Fruit fly (Drosophila melanogaster): ENCODE results near the gene CG12375.

DNA sequence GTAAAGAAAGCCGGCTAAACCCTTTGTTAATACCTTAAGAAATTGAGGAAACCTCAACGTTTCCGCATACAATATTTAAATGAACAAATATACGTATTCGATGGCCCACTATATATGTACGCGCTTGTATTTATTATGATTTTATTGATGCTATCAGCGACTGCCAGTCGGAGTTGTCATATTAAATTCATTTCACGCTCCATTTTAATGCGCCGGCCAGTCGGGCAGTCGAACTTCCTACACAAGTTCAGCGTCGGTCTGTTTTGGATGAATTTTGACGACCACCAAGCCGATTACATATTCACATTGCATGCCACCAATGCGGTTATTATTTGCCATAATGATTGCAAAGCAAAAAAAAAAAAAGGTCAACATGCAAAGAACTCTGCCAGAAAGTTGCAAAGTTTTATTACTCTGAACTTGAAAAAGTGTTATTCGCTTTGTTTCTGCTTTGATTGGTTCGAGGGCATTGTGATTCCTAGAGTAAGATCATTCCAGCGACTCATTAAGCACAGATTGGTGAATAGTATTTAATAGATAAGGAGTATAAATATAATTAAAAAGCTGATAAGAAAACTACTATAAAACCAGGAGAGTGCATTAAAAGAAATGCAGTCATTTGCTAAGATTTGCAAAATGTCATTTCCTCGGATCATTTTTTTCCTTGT lies 20.4 kb upstream of the CG12375 start, which contains the start of gene CG31606:
- TF ChIP-seq CG6791 (GFP tag; IDR thresholded peaks at IDR 0.05; ENCODE audit: partially characterized antibody) (no peak), CG11093 (GFP tag; IDR thresholded peaks at IDR 0.05) (no peak), CG14710 (tag; optimal IDR thresholded peaks at IDR 0.05) (no peak), trem (tag; optimal IDR thresholded peaks at IDR 0.05) (no peak), luna (GFP tag; optimal IDR thresholded peaks at IDR 0.05) (no peak), Gug (GFP tag; IDR thresholded peaks at IDR 0.05) (no peak), en (GFP tag; optimal IDR thresholded peaks at IDR 0.05) (no peak)
